Fruit fly (Drosophila melanogaster) S2 (cell line): ENCODE measurements around the gene CG45075.

ENCODE experiments used
- CG8478 ChIP-seq: fragments of >200 bp; optimal IDR thresholded peaks from 2 replicates; lab custom pipeline; 2018
- CTCF ChIP-seq, 2 experiments: fragments of >200 bp; optimal IDR thresholded peaks; 2 replicates each; lab custom pipeline; 2018

Gene CG45075

DNA sequence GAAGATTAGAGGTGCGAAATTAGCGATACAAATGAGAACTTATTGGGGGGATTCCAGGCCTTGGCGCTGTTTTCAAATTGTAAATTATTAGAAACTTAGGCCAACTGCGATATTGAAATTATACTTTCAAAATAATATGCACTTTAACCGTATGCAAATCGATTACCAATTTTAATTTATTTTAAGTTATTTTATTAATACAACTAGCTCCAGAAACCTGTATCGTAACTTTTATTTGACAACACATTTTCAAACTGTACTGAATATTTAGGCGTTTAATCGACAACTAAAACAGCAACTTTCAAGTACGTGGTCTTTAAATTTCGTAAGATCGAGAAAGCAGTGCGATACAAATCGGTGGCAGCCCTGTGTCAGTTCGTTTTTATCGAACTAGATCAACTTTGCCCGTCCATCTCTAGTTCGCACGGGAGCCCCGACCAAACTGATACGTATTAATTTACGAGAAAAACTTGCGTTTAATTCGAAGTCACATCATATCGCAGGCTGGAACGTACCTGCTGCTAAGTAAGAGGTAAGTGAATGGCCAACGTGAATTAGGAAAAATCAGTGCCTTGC lies 20.5 kb upstream of the CG45075 start, which contains the start of the genes CG9154 and Kr-h2:
Gene CG9154 (minus strand): TSS at position 31 of the 576 bp plus-strand sequence.
Gene Kr-h2 (plus strand): TSS at position 335 of the 576 bp plus-strand sequence.
- TF ChIP-seq CG8478 (no peak), CTCF (optimal IDR thresholded peaks at IDR 0.05; lab: Kevin White, UChicago) (peak in 1 of 2 experiments; percentile 37)

dm6 chr2L:6072124-6072523 lies 19.1 kb upstream of the CG45075 start:
- TF ChIP-seq CG8478 (no peak), CTCF (optimal IDR thresholded peaks at IDR 0.05; lab: Kevin White, UChicago) (no peak)

- no peak for TF ChIP-seq CTCF (optimal IDR thresholded peaks at IDR 0.05; lab: Kevin White, UChicago)
- no peak for TF ChIP-seq CG8478
These were observed 17.3 kb upstream of the CG45075 start for dm6 chr2L:6073894-6074293.

DNA sequence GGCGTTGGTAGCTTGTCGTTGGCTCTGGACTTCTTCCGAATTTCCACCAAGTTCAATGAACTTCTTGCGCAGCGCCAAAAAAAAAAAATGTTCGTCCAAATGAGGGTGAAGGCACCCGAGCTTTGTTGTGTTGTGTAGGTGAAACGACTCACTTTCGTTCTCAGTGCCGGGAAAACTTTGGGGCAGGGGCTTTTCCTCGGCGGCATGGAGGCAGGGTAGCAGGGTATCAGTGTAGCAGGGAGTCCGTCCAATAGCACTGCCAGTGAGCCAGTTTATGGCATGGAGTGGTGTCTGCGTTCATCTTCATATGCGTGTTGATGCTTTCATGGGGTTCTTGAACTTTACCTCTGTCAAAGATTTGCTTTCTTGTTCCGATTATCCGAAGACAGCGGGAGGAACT lies 16.9 kb upstream of the CG45075 start:
- no peak for TF ChIP-seq CG8478
- TF ChIP-seq CTCF (optimal IDR thresholded peaks at IDR 0.05; lab: Kevin White, UChicago), result no peak

DNA sequence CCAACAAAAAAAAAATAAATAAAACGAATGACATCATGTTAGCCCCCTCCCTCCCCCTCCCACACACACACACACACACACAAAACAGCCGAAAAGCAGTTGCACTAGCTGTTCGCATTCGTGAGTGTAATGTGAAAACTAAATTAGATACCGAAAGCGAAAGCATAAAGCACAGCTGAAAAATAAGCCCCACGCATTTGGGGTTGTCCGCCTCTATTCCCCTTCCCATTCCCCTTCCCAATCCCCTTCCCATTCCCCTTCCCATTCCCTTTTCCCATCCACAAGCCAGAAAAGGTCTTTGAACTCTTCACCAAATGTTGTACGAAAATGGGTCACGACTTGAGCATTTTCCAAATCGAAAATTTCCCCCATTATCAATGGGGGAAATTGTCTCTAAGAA lies 15.9 kb upstream of the CG45075 start:
- no peak for TF ChIP-seq CG8478
- no peak for TF ChIP-seq CTCF (optimal IDR thresholded peaks at IDR 0.05; lab: Kevin White, UChicago)

- no peak for TF ChIP-seq CG8478
- no peak for TF ChIP-seq CTCF (optimal IDR thresholded peaks at IDR 0.05; lab: Kevin White, UChicago)
These were observed 15.1 kb upstream of the CG45075 start for dm6 chr2L:6076143-6076542.

DNA sequence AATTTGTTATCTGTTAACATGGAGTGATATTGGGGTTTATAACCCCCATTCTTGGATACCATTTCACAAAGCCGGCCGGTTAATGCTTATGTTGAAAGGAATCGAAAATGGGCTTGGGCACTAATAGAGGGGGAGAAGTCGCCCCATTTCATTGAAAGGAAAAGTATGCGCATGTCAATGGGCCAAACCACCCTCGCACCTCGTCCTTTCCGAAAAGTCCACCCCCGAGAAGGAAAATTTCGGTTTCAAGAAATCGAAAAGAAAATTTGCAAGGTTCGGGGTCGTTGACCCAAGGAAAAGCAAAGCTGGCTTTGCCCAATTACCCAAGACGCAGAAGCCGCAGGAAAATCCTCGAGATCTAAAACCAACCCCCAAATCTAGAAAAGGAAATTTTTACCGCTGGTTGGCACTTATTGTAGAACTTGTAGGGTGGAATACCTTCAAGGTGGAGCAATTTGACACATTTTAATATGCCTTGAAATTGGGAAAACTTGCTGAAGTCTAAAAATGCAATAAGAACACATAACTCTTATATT lies 14.3 kb upstream of the CG45075 start:
- TF ChIP-seq CG8478, result no peak
- no peak for TF ChIP-seq CTCF (optimal IDR thresholded peaks at IDR 0.05; lab: Kevin White, UChicago)

dm6 chr2L:6077632-6078031 lies 13.6 kb upstream of the CG45075 start:
- TF ChIP-seq CG8478 (no peak), CTCF (optimal IDR thresholded peaks at IDR 0.05; lab: Kevin White, UChicago) (no peak)

DNA sequence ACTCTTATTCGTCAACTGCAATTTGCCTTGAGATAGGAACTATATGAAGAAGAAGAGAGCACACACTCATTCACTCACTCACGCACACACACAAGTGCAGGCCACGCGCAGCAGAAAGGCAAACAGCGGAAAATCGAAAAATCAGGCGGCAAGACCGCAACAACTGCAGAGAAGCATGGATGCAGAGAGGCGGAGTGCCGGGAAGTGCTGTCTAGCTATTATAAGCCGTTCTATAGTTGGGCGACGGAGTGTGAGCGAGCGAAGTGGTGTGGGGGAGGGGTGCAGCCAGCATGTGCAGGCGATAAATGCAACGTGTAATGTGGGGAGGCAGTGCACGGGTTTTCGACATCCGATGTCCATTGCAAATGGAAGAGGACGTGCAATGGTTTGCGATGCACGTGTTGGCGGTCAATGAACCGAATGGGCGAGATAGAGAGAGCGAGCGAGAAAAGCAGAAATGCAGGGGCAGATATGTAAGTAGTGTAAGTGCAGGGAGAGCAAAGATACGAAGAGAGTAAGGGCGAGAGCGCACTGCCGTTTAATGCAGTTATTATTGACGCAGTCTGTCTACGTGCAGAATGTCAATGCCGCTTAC lies 12.4 kb upstream of the CG45075 start:
- TF ChIP-seq CG8478 (no peak), CTCF (optimal IDR thresholded peaks at IDR 0.05; lab: Kevin White, UChicago) (no peak)

- TF ChIP-seq CG8478, result no peak
- no peak for TF ChIP-seq CTCF (optimal IDR thresholded peaks at IDR 0.05; lab: Kevin White, UChicago)
These were observed 10.9 kb upstream of the CG45075 start for dm6 chr2L:6080329-6080728.

DNA sequence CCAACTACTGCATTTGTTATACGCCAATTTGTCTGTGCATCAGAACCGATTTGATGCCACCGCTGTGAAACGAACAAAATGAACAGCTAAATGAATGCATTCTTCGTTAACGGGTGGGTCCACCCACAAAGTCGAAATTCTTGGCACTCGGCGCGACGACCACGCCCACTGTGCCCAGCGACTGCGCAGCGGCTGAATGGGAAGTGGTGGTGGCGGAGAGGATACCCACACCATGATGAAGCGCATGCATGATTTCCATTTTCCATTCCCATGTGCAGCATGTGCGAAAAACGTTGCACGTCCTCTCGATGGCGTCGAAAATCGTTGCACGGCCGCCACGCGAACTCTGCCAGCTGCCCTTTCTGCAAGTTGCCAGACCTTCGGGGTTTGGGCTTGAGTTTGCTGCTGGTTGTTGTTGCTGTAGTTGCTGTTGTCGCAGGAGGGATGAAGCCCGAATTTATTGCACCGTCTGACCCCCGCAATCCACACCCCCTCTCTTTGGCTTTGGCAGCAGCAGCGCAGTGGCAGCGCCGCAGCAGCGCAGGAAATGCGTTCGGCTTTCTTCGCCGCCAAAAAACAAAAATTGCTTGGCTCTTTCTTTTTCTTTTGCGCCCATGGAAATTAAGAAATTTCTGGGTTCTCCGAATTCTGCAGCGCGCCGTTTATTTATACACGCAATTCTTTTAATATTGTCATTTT lies 9.9 kb upstream of the CG45075 start:
- TF ChIP-seq CTCF (optimal IDR thresholded peaks at IDR 0.05; lab: Kevin White, UChicago) (no peak), CG8478 (no peak)

dm6 chr2L:6082157-6082645 lies 9.0 kb upstream of the CG45075 start, which contains the start of gene Kr-h1:
Gene Kr-h1, plus strand, starts transcription at chr2L:6082603.
- TF ChIP-seq CTCF (optimal IDR thresholded peaks at IDR 0.05; lab: Kevin White, UChicago), result no peak
- TF ChIP-seq CG8478, result no peak

dm6 chr2L:6082936-6083627 lies 8.1 kb upstream of the CG45075 start:
- TF ChIP-seq CG8478 (no peak), CTCF (optimal IDR thresholded peaks at IDR 0.05; lab: Kevin White, UChicago) (no peak)

DNA sequence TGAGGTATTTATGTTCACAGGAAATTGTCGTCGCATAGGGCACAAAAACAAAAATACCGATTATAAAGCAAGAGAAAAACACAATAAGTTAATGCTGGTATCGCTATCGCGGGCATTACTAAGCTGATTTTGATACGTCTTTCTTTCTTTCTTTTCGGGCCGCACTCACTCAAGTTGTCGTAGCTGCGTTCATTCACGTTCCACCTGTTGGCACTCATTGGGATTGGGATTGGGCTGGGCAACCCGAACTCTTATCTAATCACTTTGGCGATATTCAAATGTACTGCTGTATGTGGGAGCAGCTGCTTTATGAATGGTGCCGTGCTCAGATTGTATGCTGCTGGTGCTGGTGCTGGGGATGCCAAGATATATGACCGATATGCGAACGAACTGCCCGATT lies 6.5 kb upstream of the CG45075 start:
- no peak for TF ChIP-seq CTCF (optimal IDR thresholded peaks at IDR 0.05; lab: Kevin White, UChicago)
- no peak for TF ChIP-seq CG8478

DNA sequence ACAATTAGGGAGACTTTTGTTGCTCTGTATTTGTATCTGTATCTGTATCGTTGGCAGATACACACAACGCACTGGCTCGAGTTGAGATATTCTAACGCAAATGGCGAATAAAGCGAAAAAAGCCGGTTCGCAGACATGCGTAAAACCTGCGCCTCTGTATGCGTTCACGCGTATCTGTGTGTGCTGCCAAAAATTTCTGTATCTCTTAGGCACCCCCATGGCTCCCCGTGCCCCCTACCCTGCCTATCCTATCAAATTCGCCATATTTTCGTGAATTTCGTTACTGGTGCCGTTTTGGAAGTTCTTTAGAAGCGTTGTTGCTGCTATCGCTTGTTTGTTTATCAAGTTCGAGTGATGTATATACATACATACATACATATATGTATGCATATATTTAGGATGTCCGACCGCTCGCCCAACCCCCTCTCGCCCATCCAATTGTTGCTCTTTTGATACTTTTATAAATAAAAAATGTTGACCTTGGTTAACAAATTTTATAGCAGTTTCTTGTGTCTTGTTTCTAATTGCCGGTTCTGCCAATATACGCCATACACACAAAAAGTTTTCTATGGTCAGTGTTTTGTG lies 5.4 kb upstream of the CG45075 start:
- TF ChIP-seq CTCF (optimal IDR thresholded peaks at IDR 0.05; lab: Kevin White, UChicago) (no peak), CG8478 (no peak)
